Worm (Caenorhabditis elegans): ENCODE results near the gene K08H10.10.

Gene K08H10.10

DNA sequence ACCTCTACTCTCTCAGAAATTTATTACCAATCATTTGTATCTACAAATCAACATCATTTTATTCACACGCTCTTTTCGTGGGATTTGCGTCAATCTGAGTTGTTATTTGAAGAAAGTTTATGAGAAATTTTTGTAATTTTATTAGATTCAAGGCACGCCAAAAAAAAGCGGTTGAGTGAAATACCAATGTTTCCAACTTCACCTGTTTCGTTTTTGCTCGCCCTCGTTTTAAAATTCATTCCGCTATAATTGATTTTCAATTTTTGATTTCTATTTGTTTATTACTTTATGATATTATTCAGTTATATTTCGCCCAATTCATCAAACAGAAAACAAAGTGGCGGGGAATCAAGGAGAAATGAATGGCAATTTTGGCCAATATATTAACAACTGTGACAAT lies at the start of gene K08H10.10:
Gene K08H10.10, plus strand, starts transcription at position 301 of the 400 bp plus-strand sequence.
- TF ChIP-seq ZK546.5 (tag; optimal IDR thresholded peaks at IDR 0.05) (no peak), daf-12 (tag; optimal IDR thresholded peaks at IDR 0.05) (no peak), nfya-1 (tag; optimal IDR thresholded peaks at IDR 0.05; ENCODE audit: insufficient read depth) (no peak), fkh-10 (GFP tag; optimal IDR thresholded peaks at IDR 0.05) (no peak), ceh-28 (tag; optimal IDR thresholded peaks at IDR 0.05) (no peak), ztf-4 (tag; optimal IDR thresholded peaks at IDR 0.05) (no peak), mml-1 (tag; optimal IDR thresholded peaks at IDR 0.05) (no peak), zag-1 (tag; optimal IDR thresholded peaks at IDR 0.05) (no peak), elt-1 (tag; optimal IDR thresholded peaks at IDR 0.05) (no peak), ceh-9 (tag; optimal IDR thresholded peaks at IDR 0.05) (no peak), R02D3.7 (tag; optimal IDR thresholded peaks at IDR 0.05) (no peak), unc-62 (GFP tag; optimal IDR thresholded peaks at IDR 0.05) (no peak), nhr-43 (tag; optimal IDR thresholded peaks at IDR 0.05; ENCODE audit: poor library complexity, severe bottlenecking) (no peak), ceh-16 (tag; optimal IDR thresholded peaks at IDR 0.05) (no peak), ceh-82 (tag; optimal IDR thresholded peaks at IDR 0.05) (no peak), elt-2 (tag; optimal IDR thresholded peaks at IDR 0.05) (no peak), pqm-1 (tag; optimal IDR thresholded peaks at IDR 0.05) (no peak), fos-1 (tag; optimal IDR thresholded peaks at IDR 0.05) (no peak), tbx-2 (tag; optimal IDR thresholded peaks at IDR 0.05) (no peak)

DNA sequence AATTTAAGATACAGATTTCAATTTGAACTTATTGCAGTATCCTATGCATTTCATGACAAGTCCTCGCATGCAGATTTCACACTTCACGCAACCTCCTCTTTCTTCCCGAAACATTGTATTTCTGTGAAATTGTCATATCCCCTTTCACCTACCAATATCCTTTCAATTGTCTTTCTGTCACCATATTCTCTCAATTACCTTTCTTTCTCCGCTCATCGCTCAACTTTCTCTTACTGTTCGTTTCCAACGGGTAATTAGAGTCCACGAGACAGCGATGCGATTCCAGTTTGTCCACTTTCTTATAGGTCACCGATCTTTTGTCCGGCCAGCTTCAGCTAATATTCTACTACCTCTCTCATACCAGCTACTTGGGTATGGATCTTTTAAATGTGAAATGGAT lies 48.5 kb upstream of the K08H10.10 start, which contains the start of gene mam-5:
Gene mam-5, plus strand, starts transcription at position 304 of the 400 bp plus-strand sequence.
- TF ChIP-seq ztf-4 (tag; optimal IDR thresholded peaks at IDR 0.05) (no peak), daf-12 (tag; optimal IDR thresholded peaks at IDR 0.05) (no peak), nhr-12 (tag; optimal IDR thresholded peaks at IDR 0.05) (no peak), snpc-4 (tag; optimal IDR thresholded peaks at IDR 0.05) (no peak), aly-2 (tag; optimal IDR thresholded peaks at IDR 0.05) (no peak)

DNA sequence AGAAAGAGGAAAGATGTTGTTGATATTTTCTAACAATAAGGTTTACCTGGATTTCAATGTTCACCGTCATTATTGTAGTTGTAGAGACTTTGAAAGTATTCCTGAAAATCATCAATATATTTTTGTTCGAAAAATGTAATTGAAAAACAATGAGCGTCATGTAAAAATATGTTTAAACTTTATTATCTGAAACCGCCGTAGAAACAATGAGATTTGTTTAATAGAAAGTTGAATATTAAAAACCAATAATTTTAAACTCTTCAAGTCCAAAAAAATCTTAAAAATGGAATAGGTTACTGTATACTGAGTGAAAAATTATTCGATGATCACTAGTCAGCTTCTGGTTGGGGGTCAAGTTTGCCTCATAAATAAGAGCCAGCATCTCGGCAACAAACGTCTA lies 42.6 kb upstream of the K08H10.10 start, which contains the start of gene anmt-3:
Gene anmt-3, minus strand, starts transcription at position 101 of the 400 bp plus-strand sequence.
- TF ChIP-seq ama-1 (optimal IDR thresholded peaks at IDR 0.05): no peak
- no peak for TF ChIP-seq nhr-25 (tag; optimal IDR thresholded peaks at IDR 0.05)
- TF ChIP-seq ZK546.5 (tag; optimal IDR thresholded peaks at IDR 0.05): no peak
- no peak for TF ChIP-seq eor-1 (tag; optimal IDR thresholded peaks at IDR 0.05)
- TF ChIP-seq ceh-16 (tag; optimal IDR thresholded peaks at IDR 0.05): no peak

DNA sequence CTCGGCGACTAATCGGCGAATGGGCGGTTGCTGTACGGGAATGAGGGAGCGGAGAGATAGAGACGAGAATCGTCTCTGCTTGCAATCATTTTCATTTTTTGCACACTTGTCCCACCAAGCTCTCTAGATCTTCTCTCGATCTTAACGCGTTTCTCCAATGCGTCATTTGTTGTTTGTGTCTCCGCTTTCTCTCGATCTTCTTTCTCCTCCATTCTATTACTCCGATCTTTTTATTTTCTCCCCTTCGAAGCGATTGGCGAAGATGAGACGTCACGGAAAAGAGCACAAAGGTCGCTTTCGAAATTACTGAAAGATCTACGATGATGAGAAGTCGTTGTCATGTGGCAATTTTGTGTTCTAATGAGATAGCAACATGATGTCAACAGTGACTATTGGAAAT lies 42.2 kb upstream of the K08H10.10 start:
- no peak for TF ChIP-seq nhr-237 (tag; optimal IDR thresholded peaks at IDR 0.05)
- TF ChIP-seq sea-2 (GFP tag; optimal IDR thresholded peaks at IDR 0.05): no peak
- no peak for TF ChIP-seq nhr-12 (tag; optimal IDR thresholded peaks at IDR 0.05)
- TF ChIP-seq ztf-4 (tag; optimal IDR thresholded peaks at IDR 0.05): no peak
- TF ChIP-seq egl-5 (tag; optimal IDR thresholded peaks at IDR 0.05): peak; percentile 22
- no peak for TF ChIP-seq nfya-1 (tag; optimal IDR thresholded peaks at IDR 0.05; ENCODE audit: insufficient read depth)
- TF ChIP-seq snpc-4 (tag; optimal IDR thresholded peaks at IDR 0.05): no peak
- TF ChIP-seq pha-4 (tag; optimal IDR thresholded peaks at IDR 0.05): no peak
- TF ChIP-seq nhr-77 (tag; optimal IDR thresholded peaks at IDR 0.05): no peak
- peak; percentile 37 for TF ChIP-seq nhr-11 (tag; optimal IDR thresholded peaks at IDR 0.05)
- TF ChIP-seq mdl-1 (tag; optimal IDR thresholded peaks at IDR 0.05): no peak

DNA sequence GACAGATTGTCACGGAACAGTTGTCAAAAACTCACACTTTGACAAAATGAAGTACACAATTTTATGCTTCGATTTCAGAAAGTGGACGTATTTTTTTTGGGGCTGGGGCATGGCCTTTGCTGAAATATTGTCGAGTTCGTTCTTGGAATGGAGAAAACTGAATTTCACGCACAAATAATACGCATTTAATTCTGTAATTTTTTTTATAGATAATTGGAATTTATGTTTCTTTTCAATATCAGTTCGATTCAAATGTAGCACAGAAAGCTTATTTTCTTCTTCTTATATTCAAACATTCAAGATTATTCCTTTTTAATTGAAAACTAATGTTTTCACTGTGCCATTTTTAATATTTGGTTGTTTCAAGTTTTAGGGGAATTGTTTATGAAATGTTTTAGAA lies 40.5 kb upstream of the K08H10.10 start, which contains the start of gene T07C12.10:
Gene T07C12.10, minus strand, starts transcription at position 101 of the 400 bp plus-strand sequence.
- TF ChIP-seq nhr-43 (tag; optimal IDR thresholded peaks at IDR 0.05; ENCODE audit: poor library complexity, severe bottlenecking): no peak
- TF ChIP-seq tbx-2 (tag; optimal IDR thresholded peaks at IDR 0.05): no peak
- TF ChIP-seq nhr-12 (tag; optimal IDR thresholded peaks at IDR 0.05): no peak
- TF ChIP-seq elt-3 (tag; optimal IDR thresholded peaks at IDR 0.05): no peak
- no peak for TF ChIP-seq aly-2 (tag; optimal IDR thresholded peaks at IDR 0.05)

DNA sequence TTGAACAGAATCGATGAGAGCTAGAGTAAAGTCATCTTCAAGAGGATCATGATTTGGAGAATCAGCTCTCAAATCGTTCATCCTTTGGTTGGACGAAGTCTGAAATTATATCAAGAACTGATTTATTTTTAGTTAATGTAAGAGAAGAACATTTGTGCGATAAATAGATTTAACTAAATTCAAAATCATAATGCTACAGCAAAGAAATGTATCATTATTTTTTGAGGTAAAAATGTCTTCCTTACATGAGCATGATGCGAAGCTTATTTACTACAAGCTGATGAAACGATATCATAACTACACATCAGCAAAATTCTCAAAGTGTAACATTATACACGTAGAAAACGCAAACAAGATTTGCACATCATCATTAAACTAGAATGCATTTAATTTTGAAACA lies 38.5 kb upstream of the K08H10.10 start, which contains the start of gene madf-4:
Gene madf-4, minus strand, starts transcription at position 101 of the 400 bp plus-strand sequence.
- TF ChIP-seq sea-2 (GFP tag; optimal IDR thresholded peaks at IDR 0.05): no peak
